Worm (Caenorhabditis elegans) whole organism, late embryonic: ENCODE data around the gene R05G6.5.

ENCODE experiments used
- K09A11.1 ChIP-seq: sonication (generic microtip); optimal IDR thresholded peaks from 2 replicates; lab custom pipeline; 2017; ENCODE audit warnings: antibody characterized with exemption, mild to moderate bottlenecking, missing genetic modification characterization, missing compliant biosample characterization; ENCODE audit not compliant: insufficient read depth
- ama-1 ChIP-seq: fragments of 150-350 bp; optimal IDR thresholded peaks from 2 replicates; lab custom pipeline; 2014
- ceh-14 ChIP-seq: sonication (generic microtip); optimal IDR thresholded peaks from 2 replicates; lab custom pipeline; 2016; ENCODE audit warnings: missing genotype, missing genetic modification characterization, missing compliant biosample characterization
- eyg-1 ChIP-seq: sonication (generic microtip); optimal IDR thresholded peaks from 2 replicates; lab custom pipeline; 2016; ENCODE audit warnings: missing genotype, missing genetic modification characterization, missing compliant biosample characterization
- fkh-6 ChIP-seq: sonication (generic microtip); optimal IDR thresholded peaks from 2 replicates; lab custom pipeline; 2016; ENCODE audit warnings: missing genetic modification characterization, missing compliant biosample characterization
- pag-3 ChIP-seq: sonication (generic microtip); optimal IDR thresholded peaks from 2 replicates; lab custom pipeline; 2016; ENCODE audit warnings: missing compliant biosample characterization, missing genetic modification characterization, borderline replicate concordance
- pqm-1 ChIP-seq: sonication (generic microtip); optimal IDR thresholded peaks from 2 replicates; lab custom pipeline; 2016; ENCODE audit warnings: missing genetic modification characterization, missing compliant biosample characterization
- sox-2 ChIP-seq: fragments of 200-800 bp; sonication (Bioruptor generic); IDR thresholded peaks from 2 replicates; pipeline ENCODE4 v1.3.6; 2022; ENCODE audit warnings: missing genetic modification reagents, missing genetic modification characterization, missing compliant biosample characterization
- sox-4 ChIP-seq: sonication (generic microtip); optimal IDR thresholded peaks from 2 replicates; lab custom pipeline; 2017; ENCODE audit warnings: mild to moderate bottlenecking, missing genetic modification characterization, inconsistent platforms, missing compliant biosample characterization
- tbx-2 ChIP-seq: sonication (generic microtip); optimal IDR thresholded peaks from 2 replicates; lab custom pipeline; 2016; ENCODE audit warnings: missing genetic modification characterization, missing compliant biosample characterization

DNA sequence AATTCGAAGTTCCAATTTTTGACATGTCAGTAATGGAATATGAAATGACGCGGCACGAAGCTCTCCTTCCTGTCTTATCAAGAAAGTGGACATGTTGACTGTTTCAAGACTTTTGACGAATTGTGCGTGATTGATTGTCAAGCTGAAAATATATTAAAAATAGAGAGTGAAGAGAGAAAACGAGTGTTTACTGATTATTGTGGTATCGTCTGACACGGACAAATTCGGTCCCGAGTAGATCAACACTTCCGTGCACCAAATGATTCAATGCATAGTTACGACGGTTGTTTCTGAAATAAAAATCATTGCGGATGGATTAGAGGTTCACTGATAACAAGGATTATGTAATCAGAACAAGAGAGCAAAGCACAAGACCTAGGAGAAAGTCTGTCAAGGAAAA is 41.0 kb upstream of the R05G6.5 start:
- TF ChIP-seq eyg-1 (tag; lab: Kevin White, UChicago), result no peak
- TF ChIP-seq pqm-1, result no peak
- TF ChIP-seq pag-3, result no peak
- TF ChIP-seq ama-1 (lab: Kevin White, UChicago), result no peak
- no peak for TF ChIP-seq fkh-6 (tag; lab: Kevin White, UChicago)
- TF ChIP-seq K09A11.1 (tag; lab: Kevin White, UChicago), result no peak
- no peak for TF ChIP-seq sox-4 (tag; lab: Kevin White, UChicago)
- no peak for TF ChIP-seq sox-2
- no peak for TF ChIP-seq ceh-14 (tag; lab: Kevin White, UChicago)
- no peak for TF ChIP-seq tbx-2 (tag; lab: Kevin White, UChicago)
